Fruit fly (Drosophila melanogaster) whole organism, prepupa: ENCODE measurements around the gene ppk11.

Experiments
- Blimp-1 ChIP-seq: fragments of 200-800 bp; sonication (Bioruptor generic); optimal IDR thresholded peaks from 3 replicates; lab custom pipeline; 2017; ENCODE audit warnings: missing biosample characterization, missing genetic modification characterization, mild to moderate bottlenecking, moderate library complexity, missing genetic modification reagents
- CG8119 ChIP-seq: fragments of 200-800 bp; sonication (Bioruptor generic); IDR thresholded peaks from 3 replicates; pipeline ENCODE4 v1.3.6; 2022; ENCODE audit warnings: missing biosample characterization, missing genetic modification characterization
- Ets96B ChIP-seq: fragments of 200-800 bp; optimal IDR thresholded peaks from 2 replicates; lab custom pipeline; 2019; ENCODE audit warnings: missing biosample characterization, mild to moderate bottlenecking, missing genetic modification characterization, moderate library complexity
- Sox14 ChIP-seq: fragments of 200-800 bp; sonication (Bioruptor generic); optimal IDR thresholded peaks from 3 replicates; lab custom pipeline; 2016; ENCODE audit warnings: missing biosample characterization, missing genetic modification characterization
- achi ChIP-seq: fragments of 200-800 bp; sonication (Bioruptor generic); optimal IDR thresholded peaks from 3 replicates; lab custom pipeline; 2016; ENCODE audit warnings: missing biosample characterization, missing genetic modification characterization

DNA sequence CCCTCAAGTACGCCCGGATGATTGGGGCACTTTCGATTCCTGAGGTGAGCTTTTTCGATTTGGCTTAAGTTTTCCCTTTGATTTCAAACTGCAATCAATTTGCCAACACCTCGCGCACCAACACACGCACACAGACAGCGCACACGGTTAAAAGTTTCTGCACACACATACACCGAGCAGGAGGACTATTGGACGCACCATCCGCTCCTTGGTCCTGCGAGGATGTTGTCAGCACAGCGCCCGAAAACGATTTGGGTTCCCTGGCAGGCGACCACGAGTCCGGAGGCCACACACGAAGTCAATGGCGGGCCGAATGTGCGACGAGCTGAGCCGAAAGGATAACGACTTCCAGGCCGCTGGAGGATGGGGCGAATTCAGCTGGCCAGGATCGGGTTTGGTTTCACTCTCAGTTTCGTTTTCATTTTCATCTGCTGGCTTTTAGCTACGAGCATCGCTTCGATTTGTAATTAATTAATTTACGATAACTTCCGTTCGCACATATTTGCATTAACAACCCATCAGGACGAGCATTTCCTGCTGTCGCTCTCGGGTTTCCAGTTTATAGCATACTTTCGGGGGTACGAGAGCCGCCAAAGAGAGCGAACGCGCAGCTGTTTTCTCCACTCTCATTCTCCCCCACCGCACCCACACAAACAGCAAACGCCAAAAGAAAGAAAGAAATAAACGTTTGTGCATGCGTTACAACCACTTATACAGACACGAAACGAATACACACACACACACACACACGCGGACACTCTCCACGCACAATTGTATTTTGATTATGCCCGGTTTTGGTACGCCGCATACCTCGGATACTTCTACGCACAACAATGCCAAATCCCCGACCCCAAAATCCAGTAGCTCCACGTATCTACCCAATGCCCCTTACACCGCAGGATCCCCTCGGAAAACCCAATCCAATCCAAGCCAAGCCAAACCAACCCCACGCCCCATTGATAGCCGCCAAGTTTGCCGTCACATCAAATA lies 28.3 kb downstream of the ppk11 start, which contains the start of gene Nckx30C:
- TF ChIP-seq Ets96B (tag; lab: Kevin White, UChicago), result no peak
- no peak for TF ChIP-seq Sox14 (GFP tag; lab: Kevin White, UChicago)
- no peak for TF ChIP-seq Blimp-1 (GFP tag; lab: Kevin White, UChicago)
- TF ChIP-seq achi (GFP tag; lab: Kevin White, UChicago), result no peak
- no peak for TF ChIP-seq CG8119 (GFP tag; lab: Robert Waterston, UW)
